Worm (Caenorhabditis elegans): ENCODE results near the gene mtl-1.

mtl-1 gene

ce11 chrV:6645810-6646209 is 45.9 kb downstream of the mtl-1 start:
- TF ChIP-seq nhr-77 (tag; optimal IDR thresholded peaks at IDR 0.05) (no peak), ZK546.5 (tag; optimal IDR thresholded peaks at IDR 0.05) (no peak), sma-9 (GFP tag; optimal IDR thresholded peaks at IDR 0.05) (peak; percentile 30), sma-9 (tag; optimal IDR thresholded peaks at IDR 0.05) (no peak), snpc-4 (tag; optimal IDR thresholded peaks at IDR 0.05) (no peak), fos-1 (tag; optimal IDR thresholded peaks at IDR 0.05) (no peak)

All from whole organism, L2 larva.